Fruit fly (Drosophila melanogaster) whole organism, prepupa: ENCODE measurements around the gene Amnionless.
A peak's percentile ranks its signal among the peaks of the same experiment; 100 is the strongest.

Experiments
- Blimp-1 ChIP-seq: fragments of 200-800 bp; sonication (Bioruptor generic); optimal IDR thresholded peaks from 3 replicates; lab custom pipeline; 2017; ENCODE audit warnings: missing biosample characterization, missing genetic modification characterization, mild to moderate bottlenecking, moderate library complexity, missing genetic modification reagents
- CG10631 ChIP-seq: fragments of 200-800 bp; sonication (Bioruptor generic); optimal IDR thresholded peaks from 2 replicates; lab custom pipeline; 2016; ENCODE audit warnings: missing biosample characterization, missing genetic modification characterization
- CG10669 ChIP-seq: fragments of 200-800 bp; sonication (Bioruptor generic); optimal IDR thresholded peaks from 3 replicates; lab custom pipeline; 2018; ENCODE audit warnings: missing biosample characterization, mild to moderate bottlenecking, missing genetic modification characterization, moderate library complexity
- CG11294 ChIP-seq: fragments of 200-800 bp; sonication (Bioruptor generic); IDR thresholded peaks from 2 replicates; pipeline ENCODE4 v1.3.6; 2022; ENCODE audit warnings: missing biosample characterization, missing genetic modification characterization
- CG11762 ChIP-seq: fragments of 200-800 bp; sonication (Bioruptor generic); optimal IDR thresholded peaks from 3 replicates; lab custom pipeline; 2016; ENCODE audit warnings: missing biosample characterization, missing genetic modification characterization; ENCODE audit not compliant: insufficient read depth
- CG11902 ChIP-seq: fragments of 200-800 bp; sonication (Bioruptor generic); optimal IDR thresholded peaks from 3 replicates; lab custom pipeline; 2016; ENCODE audit warnings: missing biosample characterization, missing genetic modification characterization
- CG15336 ChIP-seq: fragments of 200-800 bp; sonication (Bioruptor generic); IDR thresholded peaks from 2 replicates; pipeline ENCODE4 v1.3.6; 2022; ENCODE audit warnings: missing biosample characterization, missing genetic modification characterization
- CG1621 ChIP-seq: fragments of 200-800 bp; sonication (Bioruptor generic); optimal IDR thresholded peaks from 3 replicates; lab custom pipeline; 2018; ENCODE audit warnings: missing biosample characterization, mild to moderate bottlenecking, missing genetic modification characterization
- CG3032 ChIP-seq: fragments of 200-800 bp; optimal IDR thresholded peaks from 2 replicates; lab custom pipeline; 2019; ENCODE audit warnings: missing biosample characterization, mild to moderate bottlenecking, missing genetic modification characterization, moderate library complexity
- CG31627 ChIP-seq: fragments of 200-800 bp; sonication (Bioruptor generic); optimal IDR thresholded peaks from 3 replicates; lab custom pipeline; 2016; ENCODE audit warnings: missing biosample characterization, missing genetic modification characterization
- CG32006 ChIP-seq: fragments of 200-800 bp; sonication (Bioruptor generic); optimal IDR thresholded peaks from 3 replicates; lab custom pipeline; 2017; ENCODE audit warnings: missing biosample characterization, mild to moderate bottlenecking, missing genetic modification characterization
- CG3919 ChIP-seq: fragments of 200-800 bp; sonication (Bioruptor generic); optimal IDR thresholded peaks from 3 replicates; lab custom pipeline; 2016; ENCODE audit warnings: missing biosample characterization, missing genetic modification characterization
- CG4318 ChIP-seq: fragments of 200-800 bp; sonication (Bioruptor generic); optimal IDR thresholded peaks from 3 replicates; lab custom pipeline; 2017; ENCODE audit warnings: missing biosample characterization, mild to moderate bottlenecking, missing genetic modification characterization
- CG6276 ChIP-seq: fragments of 200-800 bp; sonication (Bioruptor generic); optimal IDR thresholded peaks from 2 replicates; lab custom pipeline; 2017; ENCODE audit warnings: missing biosample characterization, mild to moderate bottlenecking, missing genetic modification characterization
- CG6792 ChIP-seq: fragments of 200-800 bp; sonication (Bioruptor generic); optimal IDR thresholded peaks from 3 replicates; lab custom pipeline; 2016; ENCODE audit warnings: missing biosample characterization, missing genetic modification characterization
- CG6808 ChIP-seq: fragments of 200-800 bp; sonication (Bioruptor generic); optimal IDR thresholded peaks from 3 replicates; lab custom pipeline; 2017; ENCODE audit warnings: missing biosample characterization, missing genetic modification characterization, mild to moderate bottlenecking, moderate library complexity, missing genetic modification reagents
- CG6854 ChIP-seq: fragments of 200-800 bp; sonication (Bioruptor generic); optimal IDR thresholded peaks from 2 replicates; lab custom pipeline; 2017; ENCODE audit warnings: missing biosample characterization, mild to moderate bottlenecking, missing genetic modification characterization
- CG7368 ChIP-seq: fragments of 200-800 bp; sonication (Bioruptor generic); optimal IDR thresholded peaks from 3 replicates; lab custom pipeline; 2016; ENCODE audit warnings: missing biosample characterization, missing genetic modification characterization
- CG8119 ChIP-seq: fragments of 200-800 bp; sonication (Bioruptor generic); IDR thresholded peaks from 3 replicates; pipeline ENCODE4 v1.3.6; 2022; ENCODE audit warnings: missing biosample characterization, missing genetic modification characterization
- CG8632 ChIP-seq: fragments of 200-800 bp; sonication (Bioruptor generic); optimal IDR thresholded peaks from 3 replicates; lab custom pipeline; 2016; ENCODE audit warnings: missing biosample characterization, missing genetic modification characterization
- CG9139 ChIP-seq: fragments of 200-800 bp; sonication (Bioruptor generic); optimal IDR thresholded peaks from 3 replicates; lab custom pipeline; 2017; ENCODE audit warnings: missing biosample characterization, mild to moderate bottlenecking, missing genetic modification characterization
- Eip93F ChIP-seq: fragments of 200-800 bp; sonication (Bioruptor generic); optimal IDR thresholded peaks from 2 replicates; lab custom pipeline; 2016; ENCODE audit warnings: missing biosample characterization, mild to moderate bottlenecking, missing genetic modification characterization
- Gug ChIP-seq: fragments of 200-800 bp; sonication (Bioruptor generic); IDR thresholded peaks from 2 replicates; pipeline ENCODE4 v1.3.6; 2022; ENCODE audit warnings: missing biosample characterization, missing genetic modification characterization
- Hr4 ChIP-seq: fragments of 200-800 bp; sonication (Bioruptor generic); optimal IDR thresholded peaks from 3 replicates; lab custom pipeline; 2016; ENCODE audit warnings: missing biosample characterization, missing genetic modification characterization
- Lpt ChIP-seq: fragments of 200-800 bp; sonication (Bioruptor generic); optimal IDR thresholded peaks from 3 replicates; lab custom pipeline; 2016; ENCODE audit warnings: missing biosample characterization, missing genetic modification characterization
- Met ChIP-seq: fragments of 200-800 bp; sonication (Bioruptor generic); optimal IDR thresholded peaks from 3 replicates; lab custom pipeline; 2016; ENCODE audit warnings: missing biosample characterization, missing genetic modification characterization
- OdsH ChIP-seq: fragments of 200-800 bp; sonication (Bioruptor generic); optimal IDR thresholded peaks from 3 replicates; lab custom pipeline; 2016; ENCODE audit warnings: missing biosample characterization, missing genetic modification characterization
- Smox ChIP-seq: fragments of 200-800 bp; sonication (Bioruptor generic); optimal IDR thresholded peaks from 3 replicates; lab custom pipeline; 2016; ENCODE audit warnings: missing biosample characterization, missing genetic modification characterization
- Sox15 ChIP-seq: fragments of 200-800 bp; sonication (Bioruptor generic); optimal IDR thresholded peaks from 3 replicates; lab custom pipeline; 2016; ENCODE audit warnings: missing biosample characterization, missing genetic modification characterization
- achi ChIP-seq: fragments of 200-800 bp; sonication (Bioruptor generic); optimal IDR thresholded peaks from 3 replicates; lab custom pipeline; 2016; ENCODE audit warnings: missing biosample characterization, missing genetic modification characterization
- cyc ChIP-seq: fragments of 200-800 bp; sonication (Bioruptor generic); optimal IDR thresholded peaks from 3 replicates; lab custom pipeline; 2016; ENCODE audit warnings: missing biosample characterization, missing genetic modification characterization
- dac ChIP-seq: fragments of 200-800 bp; sonication (Bioruptor generic); optimal IDR thresholded peaks from 2 replicates; lab custom pipeline; 2017; ENCODE audit warnings: missing biosample characterization, mild to moderate bottlenecking, missing genetic modification characterization
- dsx ChIP-seq: fragments of 200-800 bp; optimal IDR thresholded peaks from 3 replicates; lab custom pipeline; 2019; ENCODE audit warnings: missing biosample characterization, mild to moderate bottlenecking, missing genetic modification characterization, moderate library complexity; ENCODE audit not compliant: poor library complexity, severe bottlenecking
- esn ChIP-seq: fragments of 200-800 bp; sonication (Bioruptor generic); optimal IDR thresholded peaks from 2 replicates; lab custom pipeline; 2016; ENCODE audit warnings: missing biosample characterization, mild to moderate bottlenecking, missing genetic modification characterization, moderate library complexity
- fd59A ChIP-seq: fragments of 200-800 bp; sonication (Bioruptor generic); optimal IDR thresholded peaks from 2 replicates; lab custom pipeline; 2017; ENCODE audit warnings: missing biosample characterization, mild to moderate bottlenecking, missing genetic modification characterization, missing genetic modification reagents
- salr ChIP-seq, 2 experiments: fragments of 200-800 bp; sonication (Bioruptor generic); optimal IDR thresholded peaks; 3 replicates each; lab custom pipeline; 2016 to 2018; ENCODE audit warnings: missing biosample characterization in 2 of 2, missing genetic modification characterization in 2 of 2, mild to moderate bottlenecking in 1 of 2
- spab ChIP-seq: fragments of 200-800 bp; sonication (Bioruptor generic); optimal IDR thresholded peaks from 2 replicates; lab custom pipeline; 2017; ENCODE audit warnings: missing biosample characterization, mild to moderate bottlenecking, missing genetic modification characterization, missing genetic modification reagents
- ss ChIP-seq, 2 experiments: fragments of 200-800 bp; sonication (Bioruptor generic); optimal IDR thresholded peaks; 2 replicates in 1 of 2; 3 replicates in 1 of 2; lab custom pipeline; 2017 to 2018; ENCODE audit warnings: mild to moderate bottlenecking in 2 of 2, missing biosample characterization in 2 of 2, missing genetic modification characterization in 2 of 2, moderate library complexity in 1 of 2
- vri ChIP-seq: fragments of 200-800 bp; sonication (Bioruptor generic); optimal IDR thresholded peaks from 3 replicates; lab custom pipeline; 2016; ENCODE audit warnings: missing biosample characterization, mild to moderate bottlenecking, missing genetic modification characterization

The Amnionless gene

DNA sequence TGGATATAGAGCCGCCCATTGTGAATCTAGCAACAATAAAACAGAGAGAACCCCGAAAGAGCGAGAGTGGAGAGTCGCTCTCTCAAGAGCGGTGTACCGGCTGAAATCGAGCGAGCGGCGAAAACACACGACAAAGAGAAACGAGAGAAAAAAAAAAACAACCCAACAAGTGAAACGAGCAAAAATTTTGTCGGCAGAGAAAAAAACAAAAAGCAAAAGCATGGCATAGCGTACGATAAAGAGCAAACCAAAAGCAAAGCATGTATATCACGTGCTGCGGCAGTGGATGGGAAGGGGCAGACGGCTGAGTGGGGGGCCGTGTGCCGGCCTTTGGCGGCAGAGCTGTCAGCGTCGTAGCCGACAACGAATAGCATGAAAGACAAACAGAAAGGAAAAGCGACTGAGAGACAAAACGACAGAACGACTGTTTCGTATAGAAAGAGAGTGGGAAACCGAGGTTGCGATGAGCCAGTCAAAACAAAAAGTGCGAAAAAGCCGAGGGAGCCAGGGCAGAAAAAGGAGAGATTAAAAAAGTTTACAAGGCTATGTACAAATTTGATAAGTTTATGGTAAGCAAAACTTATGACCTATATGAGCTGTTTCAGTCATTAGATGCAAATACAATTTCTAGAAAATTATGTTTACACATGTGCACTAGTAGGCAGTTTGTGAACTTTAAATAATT, 42.1 kb downstream of the Amnionless start (continued):
- TF ChIP-seq CG31627 (GFP tag; lab: Kevin White, UChicago) (no peak), Blimp-1 (GFP tag; lab: Kevin White, UChicago) (no peak), Smox (GFP tag; lab: Kevin White, UChicago) (no peak), Met (no peak), CG7368 (GFP tag; lab: Kevin White, UChicago) (peak; percentile 36), ss (GFP tag; optimal IDR thresholded peaks at IDR 0.05; lab: Kevin White, UChicago) (peak; percentile 87 to 93), cyc (GFP tag; lab: Kevin White, UChicago) (no peak), spab (GFP tag; lab: Kevin White, UChicago) (peak; percentile 60), CG4318 (GFP tag; lab: Kevin White, UChicago) (no peak), CG8119 (GFP tag; lab: Robert Waterston, UW) (peak; percentile 89), CG11762 (GFP tag; lab: Kevin White, UChicago) (peak; percentile 39), OdsH (GFP tag; lab: Kevin White, UChicago) (no peak), fd59A (GFP tag; lab: Kevin White, UChicago) (no peak), vri (GFP tag; lab: Kevin White, UChicago) (no peak), CG15336 (GFP tag; lab: Robert Waterston, UW) (peak; percentile 83), CG1621 (tag; lab: Kevin White, UChicago) (peak; percentile 75), Eip93F (GFP tag; lab: Kevin White, UChicago) (no peak), Hr4 (GFP tag; lab: Kevin White, UChicago) (no peak), Sox15 (GFP tag; lab: Kevin White, UChicago) (no peak), CG32006 (GFP tag; lab: Kevin White, UChicago) (peak; percentile 37), CG11294 (GFP tag; lab: Robert Waterston, UW) (peak; percentile 66; the same call in 1 of the 2 replicates), dsx (GFP tag; lab: Kevin White, UChicago) (peak; percentile 56), CG6808 (GFP tag; lab: Kevin White, UChicago) (peak; percentile 79), Gug (GFP tag; lab: Robert Waterston, UW) (no peak), CG11902 (GFP tag; lab: Kevin White, UChicago) (no peak), CG10631 (GFP tag; lab: Kevin White, UChicago) (no peak), CG10669 (no peak), esn (GFP tag; lab: Kevin White, UChicago) (peak; percentile 38), CG9139 (GFP tag; lab: Kevin White, UChicago) (peak; percentile 88), dac (no peak), achi (GFP tag; lab: Kevin White, UChicago) (peak; percentile 39), CG3032 (tag; lab: Kevin White, UChicago) (peak; percentile 14), CG6792 (GFP tag; lab: Kevin White, UChicago) (peak; percentile 40)
- TF ChIP-seq, all 60 proteins: peak for 34

dm6 chr2L:244559-244958, 44.4 kb downstream of the Amnionless start:
- TF ChIP-seq fd59A (GFP tag; lab: Kevin White, UChicago) (no peak), CG6854 (GFP tag; lab: Kevin White, UChicago) (no peak), CG31627 (GFP tag; lab: Kevin White, UChicago) (no peak), CG8632 (GFP tag; lab: Kevin White, UChicago) (no peak), CG11902 (GFP tag; lab: Kevin White, UChicago) (no peak), Lpt (GFP tag; lab: Kevin White, UChicago) (no peak), CG4318 (GFP tag; lab: Kevin White, UChicago) (no peak), Sox15 (GFP tag; lab: Kevin White, UChicago) (no peak), CG3919 (GFP tag; lab: Kevin White, UChicago) (no peak), salr (GFP tag; optimal IDR thresholded peaks at IDR 0.05; lab: Kevin White, UChicago) (no peak), cyc (GFP tag; lab: Kevin White, UChicago) (no peak), CG3032 (tag; lab: Kevin White, UChicago) (no peak), CG6792 (GFP tag; lab: Kevin White, UChicago) (no peak), CG6276 (GFP tag; lab: Kevin White, UChicago) (no peak)
